Worm (Caenorhabditis elegans) whole organism, L1 larva: ENCODE measurements around the gene mec-4.

Source experiments
- C34B4.2 ChIP-seq: sonication (generic microtip); optimal IDR thresholded peaks from 2 replicates; lab custom pipeline; 2017; ENCODE audit warnings: mild to moderate bottlenecking, missing genetic modification characterization, missing compliant biosample characterization
- F16B12.6 ChIP-seq: fragments of 150-350 bp; optimal IDR thresholded peaks from 2 replicates; lab custom pipeline; 2014; ENCODE audit warnings: missing biosample characterization, missing genetic modification characterization
- ama-1 ChIP-seq: fragments of 150-350 bp; optimal IDR thresholded peaks from 2 replicates; lab custom pipeline; 2014
- blmp-1 ChIP-seq: fragments of 150-350 bp; optimal IDR thresholded peaks from 2 replicates; lab custom pipeline; 2014; ENCODE audit warnings: missing biosample characterization, missing genetic modification characterization
- ceh-8 ChIP-seq: fragments of 200-800 bp; sonication (Bioruptor generic); optimal IDR thresholded peaks from 2 replicates; lab custom pipeline; 2018; ENCODE audit warnings: mild to moderate bottlenecking, missing genetic modification characterization, moderate library complexity, missing compliant biosample characterization
- ces-1 ChIP-seq: fragments of 150-350 bp; optimal IDR thresholded peaks from 2 replicates; lab custom pipeline; 2014; ENCODE audit warnings: missing biosample characterization, missing genetic modification reagents, missing genetic modification characterization
- dpl-1 ChIP-seq, 3 experiments: fragments of 150-350 bp in 2 of 3; sonication (generic microtip) in 1 of 3; optimal IDR thresholded peaks; 2 replicates each; lab custom pipeline; 2014 to 2017; ENCODE audit warnings: missing biosample characterization in 3 of 3, missing genetic modification characterization in 3 of 3, missing genetic modification reagents in 3 of 3
- dsc-1 ChIP-seq: sonication (generic microtip); optimal IDR thresholded peaks from 2 replicates; lab custom pipeline; 2016; ENCODE audit warnings: mild to moderate bottlenecking, missing genetic modification characterization, missing compliant biosample characterization
- egl-13 ChIP-seq: sonication (generic microtip); optimal IDR thresholded peaks from 2 replicates; lab custom pipeline; 2016; ENCODE audit warnings: missing genotype, missing genetic modification reagents, missing genetic modification characterization, missing compliant biosample characterization
- egl-27 ChIP-seq, 2 experiments: fragments of 150-350 bp in 1 of 2; sonication (generic microtip); optimal IDR thresholded peaks; 3 replicates each; lab custom pipeline; 2017 to 2018; ENCODE audit warnings: missing biosample characterization in 2 of 2, missing genetic modification characterization in 2 of 2, missing genetic modification reagents in 2 of 2
- elt-3 ChIP-seq, 6 experiments: fragments of 150-350 bp in 1 of 6; sonication (generic microtip); optimal IDR thresholded peaks; 2 replicates each; lab custom pipeline; 2017 to 2018; ENCODE audit warnings: missing biosample characterization in 6 of 6, missing genetic modification characterization in 6 of 6, inconsistent platforms in 1 of 6
- fkh-10 ChIP-seq: sonication (generic microtip); optimal IDR thresholded peaks from 2 replicates; lab custom pipeline; 2017; ENCODE audit warnings: missing biosample characterization, missing genetic modification reagents, missing genetic modification characterization
- fkh-4 ChIP-seq: sonication (generic microtip); optimal IDR thresholded peaks from 2 replicates; lab custom pipeline; 2016; ENCODE audit warnings: missing compliant biosample characterization, missing genetic modification characterization, borderline replicate concordance
- fkh-8 ChIP-seq: sonication (generic microtip); optimal IDR thresholded peaks from 2 replicates; lab custom pipeline; 2016; ENCODE audit warnings: mild to moderate bottlenecking, missing genetic modification characterization, missing compliant biosample characterization
- grh-1 ChIP-seq: fragments of 200-800 bp; sonication (Bioruptor generic); IDR thresholded peaks from 2 replicates; pipeline ENCODE4 v1.3.6; 2022; ENCODE audit warnings: missing genetic modification reagents, missing genetic modification characterization, missing compliant biosample characterization
- hlh-4 ChIP-seq: sonication (generic microtip); optimal IDR thresholded peaks from 2 replicates; lab custom pipeline; 2016; ENCODE audit warnings: mild to moderate bottlenecking, missing genetic modification characterization, missing compliant biosample characterization
- lin-14 ChIP-seq: fragments of 200-800 bp; sonication (Bioruptor generic); optimal IDR thresholded peaks from 2 replicates; lab custom pipeline; 2018; ENCODE audit warnings: mild to moderate bottlenecking, missing genetic modification characterization, moderate library complexity, missing compliant biosample characterization
- lin-35 ChIP-seq, 2 experiments: fragments of 150-350 bp; optimal IDR thresholded peaks; 2 replicates each; lab custom pipeline; 2014; ENCODE audit warnings: missing biosample characterization in 2 of 2, missing genetic modification characterization in 2 of 2, missing genetic modification reagents in 2 of 2
- nhr-12 ChIP-seq: sonication (generic microtip); optimal IDR thresholded peaks from 2 replicates; lab custom pipeline; 2017; ENCODE audit warnings: missing biosample characterization, missing genetic modification characterization
- nhr-237 ChIP-seq: fragments of 150-350 bp; optimal IDR thresholded peaks from 2 replicates; lab custom pipeline; 2014; ENCODE audit warnings: missing biosample characterization, missing genetic modification characterization
- nhr-84 ChIP-seq: sonication (generic microtip); optimal IDR thresholded peaks from 2 replicates; lab custom pipeline; 2017; ENCODE audit warnings: missing biosample characterization, missing genetic modification characterization
- nhr-85 ChIP-seq: sonication (generic microtip); peaks from one replicate; lab custom pipeline; 2016; ENCODE audit warnings: missing genetic modification characterization, inconsistent platforms, missing compliant biosample characterization
- nhr-90 ChIP-seq: sonication (generic microtip); optimal IDR thresholded peaks from 2 replicates; lab custom pipeline; 2016; ENCODE audit warnings: mild to moderate bottlenecking, missing genetic modification characterization, missing compliant biosample characterization; ENCODE audit not compliant: poor library complexity
- pag-3 ChIP-seq: sonication (generic microtip); optimal IDR thresholded peaks from 2 replicates; lab custom pipeline; 2017; ENCODE audit warnings: missing genetic modification characterization, mild to moderate bottlenecking, missing compliant biosample characterization, antibody characterized with exemption, borderline replicate concordance; ENCODE audit not compliant: insufficient read depth
- pax-3 ChIP-seq: fragments of 200-800 bp; sonication (Bioruptor generic); optimal IDR thresholded peaks from 2 replicates; lab custom pipeline; 2018; ENCODE audit warnings: mild to moderate bottlenecking, missing genetic modification characterization, moderate library complexity, missing compliant biosample characterization
- pqm-1 ChIP-seq: sonication (generic microtip); optimal IDR thresholded peaks from 3 replicates; lab custom pipeline; 2017; ENCODE audit warnings: missing biosample characterization, missing genetic modification characterization
- rnt-1 ChIP-seq: sonication (generic microtip); optimal IDR thresholded peaks from 2 replicates; lab custom pipeline; 2016; ENCODE audit warnings: mild to moderate bottlenecking, missing genetic modification characterization, moderate library complexity, missing compliant biosample characterization
- snpc-4 ChIP-seq: fragments of 150-350 bp; optimal IDR thresholded peaks from 2 replicates; lab custom pipeline; 2014; ENCODE audit warnings: missing biosample characterization, missing genetic modification characterization
- snu-23 ChIP-seq: sonication (generic microtip); optimal IDR thresholded peaks from 2 replicates; lab custom pipeline; 2016; ENCODE audit warnings: missing genetic modification characterization, missing compliant biosample characterization
- sox-4 ChIP-seq: sonication (generic microtip); optimal IDR thresholded peaks from 2 replicates; lab custom pipeline; 2016; ENCODE audit warnings: missing genetic modification characterization, missing compliant biosample characterization
- sptf-1 ChIP-seq: fragments of 150-350 bp; optimal IDR thresholded peaks from 2 replicates; lab custom pipeline; 2014; ENCODE audit warnings: missing biosample characterization, missing genetic modification characterization
- swsn-7 ChIP-seq: sonication (generic microtip); optimal IDR thresholded peaks from 2 replicates; lab custom pipeline; 2016; ENCODE audit warnings: missing genetic modification characterization, missing compliant biosample characterization
- tbx-2 ChIP-seq: sonication (generic microtip); optimal IDR thresholded peaks from 2 replicates; lab custom pipeline; 2016; ENCODE audit warnings: missing genetic modification characterization, missing compliant biosample characterization
- unc-30 ChIP-seq: sonication (generic microtip); optimal IDR thresholded peaks from 2 replicates; lab custom pipeline; 2017; ENCODE audit warnings: missing biosample characterization, missing genetic modification characterization
- unc-86 ChIP-seq: sonication (generic microtip); optimal IDR thresholded peaks from 2 replicates; lab custom pipeline; 2016; ENCODE audit warnings: missing genetic modification characterization, missing compliant biosample characterization
- unc-98 ChIP-seq: fragments of 200-800 bp; sonication (Bioruptor generic); IDR thresholded peaks from 2 replicates; pipeline ENCODE4 v1.3.6; 2022; ENCODE audit warnings: missing genetic modification characterization, missing compliant biosample characterization
- vab-15 ChIP-seq: sonication (generic microtip); optimal IDR thresholded peaks from 2 replicates; lab custom pipeline; 2017; ENCODE audit warnings: missing genotype, mild to moderate bottlenecking, missing genetic modification characterization, missing compliant biosample characterization
- xbp-1 ChIP-seq: sonication (generic microtip); optimal IDR thresholded peaks from 2 replicates; lab custom pipeline; 2016; ENCODE audit warnings: missing genetic modification characterization, missing compliant biosample characterization
- ztf-11 ChIP-seq, 2 experiments: sonication (generic microtip); optimal IDR thresholded peaks; 2 replicates each; lab custom pipeline; 2016 to 2017; ENCODE audit warnings: missing genetic modification characterization in 2 of 2, missing biosample characterization in 1 of 2, missing compliant biosample characterization in 1 of 2

The mec-4 gene

DNA sequence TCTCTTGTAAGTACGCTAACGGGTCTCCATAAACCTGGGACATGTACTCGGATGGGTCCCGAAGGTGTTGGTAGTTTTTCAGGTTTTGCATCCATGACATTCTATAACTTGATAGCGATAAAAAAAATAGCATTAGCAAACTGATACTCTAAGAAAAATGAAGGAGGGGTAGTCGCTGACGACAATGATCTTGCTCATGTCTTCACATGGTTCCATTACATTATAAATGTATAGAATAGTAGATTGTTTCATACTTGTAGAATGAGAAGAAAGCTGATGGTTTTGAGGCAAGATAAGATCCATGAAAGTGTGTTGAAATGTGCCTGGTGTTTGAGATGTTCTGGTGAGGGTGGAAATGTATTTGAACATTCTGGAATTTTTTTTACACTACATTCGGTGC lies at the start of gene mec-4:
TSS of gene mec-4 (minus strand) at position 101 of the 400 bp plus-strand sequence.
- TF ChIP-seq nhr-90 (tag; lab: Kevin White, UChicago) (no peak), C34B4.2 (tag; lab: Kevin White, UChicago) (no peak), snpc-4 (tag; lab: Kevin White, UChicago) (no peak), sptf-1 (tag; lab: Kevin White, UChicago) (no peak), snu-23 (GFP tag; lab: Kevin White, UChicago) (no peak), lin-14 (GFP tag; lab: Kevin White, UChicago) (no peak), F16B12.6 (tag; lab: Kevin White, UChicago) (no peak), dpl-1 (GFP tag; optimal IDR thresholded peaks at IDR 0.05; lab: Kevin White, UChicago) (no peak), nhr-12 (tag; lab: Kevin White, UChicago) (no peak), unc-98 (GFP tag; lab: Robert Waterston, UW) (no peak), ama-1 (lab: Kevin White, UChicago) (no peak), nhr-85 (tag; lab: Kevin White, UChicago) (no peak), pag-3 (tag; lab: Kevin White, UChicago) (no peak), unc-86 (tag; lab: Kevin White, UChicago) (no peak), lin-35 (GFP tag; optimal IDR thresholded peaks at IDR 0.05; lab: Kevin White, UChicago) (no peak), fkh-4 (tag; lab: Kevin White, UChicago) (no peak), hlh-4 (tag; lab: Kevin White, UChicago) (no peak), rnt-1 (tag; lab: Kevin White, UChicago) (no peak)
- TF ChIP-seq, all 84 proteins: peak for 0

DNA sequence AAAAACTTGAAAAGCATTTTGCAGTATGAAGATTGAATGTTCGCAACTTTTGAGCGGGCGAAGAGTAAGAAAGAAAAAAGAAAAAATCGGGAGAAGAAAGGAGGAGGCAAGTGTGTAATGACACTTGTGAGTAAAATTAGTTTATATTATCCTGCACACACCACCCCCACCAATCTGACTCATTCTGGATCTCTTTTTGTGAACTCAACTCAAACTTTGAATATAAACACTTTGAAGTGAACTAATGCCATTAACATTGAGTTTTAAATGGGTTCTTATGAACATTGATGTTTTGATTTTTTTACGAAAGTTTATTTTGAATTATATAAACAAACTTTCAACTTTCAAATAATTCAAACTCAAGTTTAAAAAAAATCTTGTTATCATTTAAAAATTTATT lies 38.0 kb upstream of the mec-4 start, which contains the start of gene F41G4.8:
TSS of gene F41G4.8 (minus strand) at position 101 of the 400 bp plus-strand sequence.
- TF ChIP-seq nhr-237 (tag; lab: Kevin White, UChicago) (no peak), unc-98 (GFP tag; lab: Robert Waterston, UW) (no peak), lin-14 (GFP tag; lab: Kevin White, UChicago) (no peak), ama-1 (lab: Kevin White, UChicago) (no peak), nhr-12 (tag; lab: Kevin White, UChicago) (no peak), egl-27 (tag; optimal IDR thresholded peaks at IDR 0.05; lab: Kevin White, UChicago) (no peak), fkh-8 (tag; lab: Kevin White, UChicago) (no peak), xbp-1 (no peak), elt-3 (tag; optimal IDR thresholded peaks at IDR 0.05; lab: Kevin White, UChicago) (no peak), unc-86 (tag; lab: Kevin White, UChicago) (no peak), dsc-1 (tag; lab: Kevin White, UChicago) (no peak), grh-1 (GFP tag; lab: Robert Waterston, UW) (no peak), pqm-1 (tag; lab: Kevin White, UChicago) (no peak), pax-3 (tag; lab: Kevin White, UChicago) (no peak), swsn-7 (tag; lab: Kevin White, UChicago) (no peak), sptf-1 (tag; lab: Kevin White, UChicago) (no peak), hlh-4 (tag; lab: Kevin White, UChicago) (no peak), nhr-90 (tag; lab: Kevin White, UChicago) (no peak), vab-15 (tag; lab: Kevin White, UChicago) (no peak), sox-4 (tag; lab: Kevin White, UChicago) (no peak)
- TF ChIP-seq, all 84 proteins: peak for 0

DNA sequence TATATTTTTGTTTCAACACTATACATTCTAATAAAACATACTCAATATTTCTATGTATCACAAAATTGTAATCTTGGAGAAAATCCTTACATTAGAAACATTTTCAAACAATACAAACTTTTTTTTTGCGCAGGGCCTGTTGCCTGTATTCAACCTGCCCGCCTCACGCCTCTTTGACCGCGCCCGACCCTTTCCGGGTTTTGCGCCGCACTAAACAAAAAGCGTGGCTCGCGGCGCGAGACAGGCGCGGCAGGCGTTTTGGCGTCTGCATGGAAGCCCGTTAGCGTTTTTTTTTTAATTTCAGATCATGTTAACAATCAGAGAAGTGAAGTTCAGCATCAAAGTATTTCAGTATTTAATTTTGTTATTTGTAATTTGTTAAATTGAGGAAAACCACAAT lies 36.0 kb upstream of the mec-4 start:
- TF ChIP-seq blmp-1 (tag; lab: Kevin White, UChicago) (no peak), tbx-2 (tag; lab: Kevin White, UChicago) (no peak), nhr-84 (tag; lab: Kevin White, UChicago) (no peak), lin-14 (GFP tag; lab: Kevin White, UChicago) (no peak), unc-30 (tag; lab: Kevin White, UChicago) (no peak)

DNA sequence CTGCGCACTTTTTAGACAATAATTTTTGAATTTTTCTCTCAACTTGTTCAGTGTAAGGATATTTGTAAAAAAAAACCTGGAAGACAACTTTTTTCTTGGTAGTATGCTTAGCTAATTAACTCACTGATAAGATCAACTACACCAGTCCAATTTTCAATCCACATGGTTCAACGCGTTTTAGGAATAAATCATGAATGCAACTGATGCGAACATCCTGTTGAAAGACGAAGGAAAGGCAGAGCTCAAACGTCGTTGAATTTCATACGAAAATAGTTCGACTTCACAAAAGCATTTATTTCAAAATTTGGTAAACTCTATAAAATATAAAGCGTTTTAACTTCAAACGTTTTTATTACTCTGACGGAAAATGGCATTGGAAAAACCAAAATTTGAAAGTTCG lies 33.8 kb upstream of the mec-4 start, which contains the start of gene dyla-1:
TSS of gene dyla-1 (plus strand) at position 301 of the 400 bp plus-strand sequence.
- TF ChIP-seq nhr-84 (tag; lab: Kevin White, UChicago) (no peak), nhr-237 (tag; lab: Kevin White, UChicago) (no peak), ces-1 (GFP tag; lab: Kevin White, UChicago) (no peak), fkh-10 (GFP tag; lab: Kevin White, UChicago) (no peak), ztf-11 (tag; optimal IDR thresholded peaks at IDR 0.05; lab: Kevin White, UChicago) (no peak), pqm-1 (tag; lab: Kevin White, UChicago) (no peak), egl-13 (no peak), ceh-8 (GFP tag; lab: Kevin White, UChicago) (no peak)
